Worm (Caenorhabditis elegans) whole organism, mixed stage, embryonic: ENCODE data around the gene F19B2.5.

Experiments used
- M03D4.4 ChIP-seq: sonication (generic microtip); optimal IDR thresholded peaks from 2 replicates; lab custom pipeline; 2017; ENCODE audit warnings: mild to moderate bottlenecking, missing genetic modification characterization, missing compliant biosample characterization
- drap-1 ChIP-seq: fragments of 200-800 bp; sonication (Bioruptor generic); optimal IDR thresholded peaks from 3 replicates; lab custom pipeline; 2018; ENCODE audit warnings: mild to moderate bottlenecking, missing genetic modification characterization, missing compliant biosample characterization
- lsy-2 ChIP-seq: fragments of 150-350 bp; optimal IDR thresholded peaks from 2 replicates; lab custom pipeline; 2014; ENCODE audit warnings: missing biosample characterization, missing genetic modification characterization
- mab-5 ChIP-seq: fragments of 150-350 bp; optimal IDR thresholded peaks from 2 replicates; lab custom pipeline; 2014; ENCODE audit warnings: missing biosample characterization, missing genetic modification characterization
- sptf-1 ChIP-seq: sonication (generic microtip); optimal IDR thresholded peaks from 2 replicates; lab custom pipeline; 2017; ENCODE audit warnings: mild to moderate bottlenecking, missing genetic modification characterization, moderate library complexity, missing compliant biosample characterization
- unc-62 ChIP-seq: fragments of 150-350 bp; optimal IDR thresholded peaks from 2 replicates; lab custom pipeline; 2014; ENCODE audit warnings: missing biosample characterization, missing genetic modification reagents, missing genetic modification characterization
- zip-8 ChIP-seq: fragments of 150-350 bp; optimal IDR thresholded peaks from 2 replicates; lab custom pipeline; 2014; ENCODE audit warnings: missing biosample characterization, missing genetic modification characterization
- ztf-11 ChIP-seq: fragments of 150-350 bp; optimal IDR thresholded peaks from 2 replicates; lab custom pipeline; 2014; ENCODE audit warnings: missing biosample characterization, missing genetic modification characterization

DNA sequence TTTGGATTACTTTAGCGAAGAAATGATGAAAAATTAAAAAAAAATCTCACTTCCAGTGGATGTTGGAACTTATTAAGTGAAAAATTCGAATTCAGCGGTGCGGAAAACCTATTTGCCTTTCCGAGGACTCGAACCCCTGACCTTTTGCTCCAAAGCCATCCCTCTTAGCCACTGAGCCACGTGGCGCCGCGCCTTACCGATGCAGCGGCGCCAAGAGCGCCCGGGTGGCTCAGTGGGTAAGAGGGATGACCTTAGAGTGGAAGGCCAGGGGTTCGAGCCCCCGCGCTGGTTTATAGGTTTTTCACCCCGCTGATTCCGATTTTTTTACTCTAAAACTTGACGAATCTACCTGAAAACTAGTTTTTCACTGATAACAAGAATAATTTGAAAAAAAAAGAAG is 36.4 kb downstream of the F19B2.5 start:
- TF ChIP-seq M03D4.4 (tag; lab: Kevin White, UChicago): no peak
- no peak for TF ChIP-seq sptf-1 (tag; lab: Kevin White, UChicago)
- TF ChIP-seq drap-1: no peak
- no peak for TF ChIP-seq lsy-2 (tag; lab: Kevin White, UChicago)
- no peak for TF ChIP-seq zip-8 (tag; lab: Kevin White, UChicago)
- TF ChIP-seq unc-62 (GFP tag; lab: Kevin White, UChicago): no peak
- no peak for TF ChIP-seq mab-5 (tag; lab: Kevin White, UChicago)
- TF ChIP-seq ztf-11 (tag; lab: Kevin White, UChicago): no peak
